Fruit fly (Drosophila melanogaster): Measurements from ENCODE around the gene Grp170.

dm6 chrX:2262511-2262910 lies 12.4 kb downstream of the Grp170 start, which contains the start of the genes temp and CG3071:
- TF ChIP-seq fru (GFP tag; optimal IDR thresholded peaks at IDR 0.05) (peak; percentile 71), psq (GFP tag; optimal IDR thresholded peaks at IDR 0.05) (peak; percentile 58), Hr78 (GFP tag; optimal IDR thresholded peaks at IDR 0.05) (no peak), rgr (GFP tag; optimal IDR thresholded peaks at IDR 0.05) (peak; percentile 62), ey (GFP tag; optimal IDR thresholded peaks at IDR 0.05) (peak; percentile 73), usp (GFP tag; optimal IDR thresholded peaks at IDR 0.05) (no peak), Myc (optimal IDR thresholded peaks at IDR 0.05) (peak; percentile 98), OdsH (GFP tag; optimal IDR thresholded peaks at IDR 0.05) (peak; percentile 65), brk (GFP tag; optimal IDR thresholded peaks at IDR 0.05) (no peak), HLH106 (tag; optimal IDR thresholded peaks at IDR 0.05) (peak; percentile 80), Jra (GFP tag; optimal IDR thresholded peaks at IDR 0.05) (peak; percentile 54), CG32264 (GFP tag; optimal IDR thresholded peaks at IDR 0.05) (no peak), Dfd (GFP tag; optimal IDR thresholded peaks at IDR 0.05) (no peak), foxo (GFP tag; optimal IDR thresholded peaks at IDR 0.05) (peak in 1 of 2 experiments; percentile 79)

Measured in whole organism, wandering third instar larva.